Fruit fly (Drosophila melanogaster): Measurements from ENCODE around the gene RpL26.

The RpL26 gene

DNA sequence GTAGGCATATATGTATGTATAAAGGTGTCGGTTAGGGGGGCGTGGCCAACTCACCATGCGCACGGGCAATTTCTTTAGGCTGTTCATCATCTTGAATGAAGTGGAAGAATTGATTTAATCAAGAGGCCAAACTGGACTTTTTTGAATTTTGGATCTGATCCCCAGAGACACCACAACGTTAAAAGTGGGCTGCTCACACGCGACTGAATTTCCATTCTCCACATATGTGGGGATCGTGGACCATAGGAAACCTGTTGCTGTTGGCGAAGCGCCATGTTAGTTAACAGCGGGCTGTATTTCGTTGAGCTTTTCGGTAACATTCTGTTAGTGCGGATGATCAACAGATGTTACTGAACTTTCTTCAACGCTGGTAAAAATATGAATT is 597 bp upstream of the RpL26 start, which contains the start of gene CG3902 (continued):
- TF ChIP-seq Hr51 (GFP tag; optimal IDR thresholded peaks at IDR 0.05) (peak in 1 of 2 experiments; percentile 2), MBD-R2 (GFP tag; IDR thresholded peaks at IDR 0.05) (0 out of 2 replicates have a peak, but pooled peaks have one; percentile 8), CG15011 (GFP tag; optimal IDR thresholded peaks at IDR 0.05) (no peak), CG8290 (GFP tag; optimal IDR thresholded peaks at IDR 0.05) (no peak), CG8290 (tag; optimal IDR thresholded peaks at IDR 0.05) (peak in 1 of 2 experiments; percentile 79), Ravus (GFP tag; IDR thresholded peaks at IDR 0.05) (no peak), Dad (GFP tag; optimal IDR thresholded peaks at IDR 0.05) (peak; percentile 12), Hand (GFP tag; optimal IDR thresholded peaks at IDR 0.05) (peak; percentile 49), sc (optimal IDR thresholded peaks at IDR 0.05) (no peak), sc (GFP tag; optimal IDR thresholded peaks at IDR 0.05) (no peak), Adf1 (GFP tag; IDR thresholded peaks at IDR 0.05) (peak; percentile 22; the same call in 1 of the 2 replicates), CG14014 (GFP tag; IDR thresholded peaks at IDR 0.05) (no peak), fru (optimal IDR thresholded peaks at IDR 0.05) (no peak), odd (GFP tag; optimal IDR thresholded peaks at IDR 0.05) (peak; percentile 43), crol (GFP tag; IDR thresholded peaks at IDR 0.05) (0 out of 2 replicates have a peak, but pooled peaks have one; percentile 23), Deaf1 (tag; optimal IDR thresholded peaks at IDR 0.05) (peak; percentile 61), CG1233 (GFP tag; optimal IDR thresholded peaks at IDR 0.05) (peak; percentile 5), Rfx (GFP tag; IDR thresholded peaks at IDR 0.05) (peak; percentile 44; the same call in 1 of the 2 replicates), CG6765 (GFP tag; optimal IDR thresholded peaks at IDR 0.05) (peak; percentile 43), CG10431 (GFP tag; optimal IDR thresholded peaks at IDR 0.05) (no peak), eyg (GFP tag; optimal IDR thresholded peaks at IDR 0.05) (no peak), CG2120 (GFP tag; optimal IDR thresholded peaks at IDR 0.05) (peak; percentile 3), CG15514 (GFP tag; optimal IDR thresholded peaks at IDR 0.05) (peak; percentile 40), fd64A (GFP tag; optimal IDR thresholded peaks at IDR 0.05) (peak; percentile 33), CG31388 (GFP tag; optimal IDR thresholded peaks at IDR 0.05) (no peak), Jarid2 (GFP tag; optimal IDR thresholded peaks at IDR 0.05) (peak; percentile 89), CG13894 (tag; optimal IDR thresholded peaks at IDR 0.05) (peak; percentile 10), bsh (GFP tag; optimal IDR thresholded peaks at IDR 0.05) (peak in 1 of 2 experiments; percentile 32), sob (GFP tag; IDR thresholded peaks at IDR 0.05) (peak; percentile 29; the same call in 1 of the 2 replicates), HmgZ (tag; optimal IDR thresholded peaks at IDR 0.05) (peak; percentile 63), sug (tag; optimal IDR thresholded peaks at IDR 0.05) (peak; percentile 57), chm (GFP tag; IDR thresholded peaks at IDR 0.05) (peak; percentile 75), lilli (GFP tag; optimal IDR thresholded peaks at IDR 0.05) (peak; percentile 70), CG16813 (GFP tag; IDR thresholded peaks at IDR 0.05; ENCODE audit: partially characterized antibody) (no peak), gro (GFP tag; optimal IDR thresholded peaks at IDR 0.05) (peak; percentile 56), CG5245 (GFP tag; optimal IDR thresholded peaks at IDR 0.05) (no peak), CG2678 (tag; optimal IDR thresholded peaks at IDR 0.05) (peak; percentile 28), CG12769 (tag; optimal IDR thresholded peaks at IDR 0.05) (peak; percentile 82), row (GFP tag; IDR thresholded peaks at IDR 0.05) (no peak), Hmr (GFP tag; optimal IDR thresholded peaks at IDR 0.05) (peak; percentile 20), unpg (GFP tag; optimal IDR thresholded peaks at IDR 0.05) (peak; percentile 35), chn (GFP tag; optimal IDR thresholded peaks at IDR 0.05) (no peak), CG4282 (GFP tag; optimal IDR thresholded peaks at IDR 0.05) (no peak), CG12236 (GFP tag; optimal IDR thresholded peaks at IDR 0.05) (no peak), CHES-1-like (GFP tag; optimal IDR thresholded peaks at IDR 0.05) (peak; percentile 28), dm (GFP tag; optimal IDR thresholded peaks at IDR 0.05) (no peak), Max (GFP tag; optimal IDR thresholded peaks at IDR 0.05) (peak; percentile 18), lov (optimal IDR thresholded peaks at IDR 0.05) (no peak), lov (GFP tag; IDR thresholded peaks at IDR 0.05) (peak; percentile 71; the same call in 2 of the 3 replicates), CG14050 (GFP tag; IDR thresholded peaks at IDR 0.05) (peak; percentile 28; the same call in 1 of the 3 replicates), CG16863 (GFP tag; optimal IDR thresholded peaks at IDR 0.05) (no peak), ems (GFP tag; optimal IDR thresholded peaks at IDR 0.05) (peak; percentile 34)
